Worm (Caenorhabditis elegans) whole organism, L4 larva: ENCODE measurements around the gene fbxb-49.

Experiments used
- F49E8.2 ChIP-seq: sonication (generic microtip); optimal IDR thresholded peaks from 2 replicates; lab custom pipeline; 2016; ENCODE audit warnings: missing compliant biosample characterization, mild to moderate bottlenecking, missing genetic modification characterization, borderline replicate concordance
- Y105C5A.15 ChIP-seq: fragments of 200-800 bp; sonication (Bioruptor generic); IDR thresholded peaks from 2 replicates; pipeline ENCODE4 v1.3.6; 2022; ENCODE audit warnings: missing genetic modification characterization, missing compliant biosample characterization
- Y5F2A.4 ChIP-seq: fragments of 200-800 bp; sonication (Bioruptor generic); optimal IDR thresholded peaks from 2 replicates; lab custom pipeline; 2018; ENCODE audit warnings: mild to moderate bottlenecking, missing genetic modification characterization, missing compliant biosample characterization
- ama-1 ChIP-seq: fragments of 150-350 bp; optimal IDR thresholded peaks from 2 replicates; lab custom pipeline; 2014; ENCODE audit warnings: inconsistent platforms, mixed read lengths
- ceh-44 ChIP-seq: fragments of 200-800 bp; sonication (Bioruptor generic); IDR thresholded peaks from 2 replicates; pipeline ENCODE4 v1.3.6; 2022; ENCODE audit warnings: missing genetic modification reagents, missing genetic modification characterization, missing compliant biosample characterization
- dmd-9 ChIP-seq: fragments of 200-800 bp; sonication (Bioruptor generic); IDR thresholded peaks from 2 replicates; pipeline ENCODE4 v1.3.6; 2022; ENCODE audit warnings: missing genetic modification reagents, missing genetic modification characterization, missing compliant biosample characterization
- egl-27 ChIP-seq: sonication (generic microtip); optimal IDR thresholded peaks from 3 replicates; lab custom pipeline; 2017; ENCODE audit warnings: missing biosample characterization, missing genetic modification reagents, missing genetic modification characterization
- lsy-2 ChIP-seq, 2 experiments: fragments of 150-350 bp in 1 of 2; sonication (generic microtip) in 1 of 2; optimal IDR thresholded peaks; 2 replicates each; lab custom pipeline; 2014 to 2017; ENCODE audit warnings: missing biosample characterization in 2 of 2, missing genetic modification characterization in 2 of 2
- mdl-1 ChIP-seq, 2 experiments: fragments of 150-350 bp in 1 of 2; sonication (generic microtip) in 1 of 2; optimal IDR thresholded peaks; 2 replicates each; lab custom pipeline; 2014 to 2017; ENCODE audit warnings: missing biosample characterization in 2 of 2, missing genetic modification characterization in 2 of 2
- nhr-11 ChIP-seq: fragments of 150-350 bp; optimal IDR thresholded peaks from 2 replicates; lab custom pipeline; 2014; ENCODE audit warnings: missing biosample characterization, missing genetic modification characterization
- zfp-2 ChIP-seq: sonication (generic microtip); optimal IDR thresholded peaks from 2 replicates; lab custom pipeline; 2016; ENCODE audit warnings: mild to moderate bottlenecking, missing genetic modification characterization, missing compliant biosample characterization
- ztf-11 ChIP-seq: fragments of 150-350 bp; optimal IDR thresholded peaks from 2 replicates; lab custom pipeline; 2014; ENCODE audit warnings: missing biosample characterization, missing genetic modification characterization

DNA sequence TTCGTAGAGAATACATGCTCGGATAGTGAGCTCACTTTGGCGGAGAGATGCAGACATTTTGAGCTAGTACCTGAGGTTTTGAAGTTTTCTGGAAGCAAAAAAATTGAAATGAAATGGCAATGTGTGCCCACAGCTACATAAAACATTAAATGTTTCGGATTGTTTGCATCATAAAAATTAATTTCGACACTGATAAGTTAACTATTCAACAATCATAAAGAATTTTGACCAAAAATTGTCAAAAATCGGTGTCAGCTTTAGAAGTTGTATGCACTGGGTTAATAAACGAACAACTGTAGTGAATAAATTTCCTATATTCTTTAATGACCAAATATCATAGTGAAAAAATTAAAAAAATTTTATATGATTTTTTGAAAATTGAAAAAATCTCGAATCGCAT lies 50.6 kb downstream of the fbxb-49 start, which contains the start of gene fbxa-166:
- no peak for TF ChIP-seq lsy-2 (tag; optimal IDR thresholded peaks at IDR 0.05; lab: Kevin White, UChicago)
- TF ChIP-seq nhr-11 = no peak
- TF ChIP-seq ama-1 (lab: Kevin White, UChicago) = no peak
- no peak for TF ChIP-seq ztf-11 (tag; lab: Kevin White, UChicago)
- no peak for TF ChIP-seq egl-27
- no peak for TF ChIP-seq Y105C5A.15 (GFP tag; lab: Robert Waterston, UW)
- TF ChIP-seq ceh-44 (GFP tag; lab: Robert Waterston, UW) = no peak
- no peak for TF ChIP-seq mdl-1 (tag; optimal IDR thresholded peaks at IDR 0.05; lab: Kevin White, UChicago)
- TF ChIP-seq dmd-9 (GFP tag; lab: Robert Waterston, UW) = no peak
- no peak for TF ChIP-seq zfp-2 (tag; lab: Kevin White, UChicago)
- TF ChIP-seq Y5F2A.4 (GFP tag; lab: Kevin White, UChicago) = no peak
- no peak for TF ChIP-seq F49E8.2 (tag; lab: Kevin White, UChicago)
